Worm (Caenorhabditis elegans): Measurements from ENCODE around the gene C56E10.3.

Gene C56E10.3

ce11 chrX:6631437-6631836 lies 14.0 kb upstream of the C56E10.3 start, which contains the start of gene aexr-2:
TSS of gene aexr-2 (minus strand) at chrX:6631537.
- TF ChIP-seq egl-13 (tag; optimal IDR thresholded peaks at IDR 0.05) (no peak), hpl-2 (GFP tag; optimal IDR thresholded peaks at IDR 0.05) (no peak), sptf-1 (tag; optimal IDR thresholded peaks at IDR 0.05) (no peak), zag-1 (tag; optimal IDR thresholded peaks at IDR 0.05) (no peak), aly-2 (tag; optimal IDR thresholded peaks at IDR 0.05) (no peak)

DNA sequence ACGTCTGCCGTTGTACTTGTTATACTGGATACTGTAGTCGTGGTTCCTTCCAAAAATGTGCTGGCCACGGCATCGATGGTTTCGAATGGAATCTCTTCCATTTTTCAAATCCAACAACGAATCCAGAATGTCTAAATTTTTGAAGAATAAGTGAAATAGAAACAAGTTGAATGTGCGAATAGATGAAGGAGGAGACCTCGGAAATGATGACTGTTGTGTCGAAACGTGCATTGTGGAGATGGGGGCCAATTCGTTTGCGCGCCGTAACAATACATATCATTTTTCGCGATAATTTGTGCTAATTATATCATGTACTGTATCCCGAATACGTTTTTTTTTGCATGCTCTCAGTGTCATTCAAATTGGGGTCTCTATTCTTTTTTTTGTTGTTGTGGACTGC lies 10.3 kb upstream of the C56E10.3 start, which contains the start of gene aexr-1:
TSS of gene aexr-1 (minus strand) at position 101 of the 400 bp plus-strand sequence.
- TF ChIP-seq aly-2 (tag; optimal IDR thresholded peaks at IDR 0.05) (no peak), mab-9 (GFP tag; IDR thresholded peaks at IDR 0.05) (no peak), ceh-88 (GFP tag; IDR thresholded peaks at IDR 0.05) (no peak), nhr-19 (GFP tag; conservative IDR thresholded peaks at IDR 0.05) (no peak), egl-13 (tag; optimal IDR thresholded peaks at IDR 0.05) (no peak), sox-4 (tag; optimal IDR thresholded peaks at IDR 0.05) (no peak), swsn-7 (tag; optimal IDR thresholded peaks at IDR 0.05) (no peak), alr-1 (tag; optimal IDR thresholded peaks at IDR 0.05; ENCODE audit: borderline replicate concordance) (no peak), efl-3 (GFP tag; optimal IDR thresholded peaks at IDR 0.05) (no peak), zip-4 (GFP tag; optimal IDR thresholded peaks at IDR 0.05) (no peak), grh-1 (GFP tag; IDR thresholded peaks at IDR 0.05) (no peak), C16A3.4 (tag; optimal IDR thresholded peaks at IDR 0.05) (no peak), lin-14 (GFP tag; optimal IDR thresholded peaks at IDR 0.05) (no peak)

DNA sequence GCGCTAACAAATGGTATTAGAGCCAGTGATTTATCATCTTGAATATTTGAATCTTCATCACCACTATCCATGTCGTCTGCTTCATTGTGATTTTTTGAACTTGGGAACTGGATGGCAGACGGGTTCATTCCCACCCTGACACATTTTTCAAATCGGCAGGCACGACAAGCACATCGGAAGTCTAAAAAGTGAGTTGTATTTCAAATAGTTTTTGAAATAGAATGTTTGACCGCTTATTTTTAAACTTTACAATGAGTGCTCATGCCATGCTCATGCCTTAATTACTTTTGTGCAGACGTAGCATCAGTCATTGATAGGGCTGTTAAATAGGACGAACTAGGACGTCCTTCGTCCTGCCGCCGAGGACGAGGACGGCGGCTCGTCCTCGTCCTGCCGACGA lies 7.5 kb upstream of the C56E10.3 start:
- TF ChIP-seq fkh-8 (tag; optimal IDR thresholded peaks at IDR 0.05) (no peak), fkh-4 (tag; optimal IDR thresholded peaks at IDR 0.05; ENCODE audit: borderline replicate concordance) (no peak), F16B12.6 (tag; optimal IDR thresholded peaks at IDR 0.05) (no peak), mep-1 (tag; optimal IDR thresholded peaks at IDR 0.05) (no peak), unc-30 (tag; optimal IDR thresholded peaks at IDR 0.05) (no peak), mab-9 (GFP tag; IDR thresholded peaks at IDR 0.05) (no peak), ceh-90 (tag; optimal IDR thresholded peaks at IDR 0.05) (no peak), aha-1 (tag; optimal IDR thresholded peaks at IDR 0.05) (no peak), fos-1 (tag; optimal IDR thresholded peaks at IDR 0.05) (no peak), ces-1 (GFP tag; optimal IDR thresholded peaks at IDR 0.05) (no peak), unc-98 (GFP tag; IDR thresholded peaks at IDR 0.05) (no peak), ztf-4 (tag; optimal IDR thresholded peaks at IDR 0.05) (no peak), nhr-11 (tag; optimal IDR thresholded peaks at IDR 0.05) (no peak), irx-1 (tag; optimal IDR thresholded peaks at IDR 0.05) (no peak), elt-2 (tag; optimal IDR thresholded peaks at IDR 0.05) (no peak), tbx-2 (tag; optimal IDR thresholded peaks at IDR 0.05) (no peak), alr-1 (tag; optimal IDR thresholded peaks at IDR 0.05; ENCODE audit: borderline replicate concordance) (no peak), lin-35 (GFP tag; optimal IDR thresholded peaks at IDR 0.05) (no peak), nhr-20 (tag; optimal IDR thresholded peaks at IDR 0.05) (no peak)

DNA sequence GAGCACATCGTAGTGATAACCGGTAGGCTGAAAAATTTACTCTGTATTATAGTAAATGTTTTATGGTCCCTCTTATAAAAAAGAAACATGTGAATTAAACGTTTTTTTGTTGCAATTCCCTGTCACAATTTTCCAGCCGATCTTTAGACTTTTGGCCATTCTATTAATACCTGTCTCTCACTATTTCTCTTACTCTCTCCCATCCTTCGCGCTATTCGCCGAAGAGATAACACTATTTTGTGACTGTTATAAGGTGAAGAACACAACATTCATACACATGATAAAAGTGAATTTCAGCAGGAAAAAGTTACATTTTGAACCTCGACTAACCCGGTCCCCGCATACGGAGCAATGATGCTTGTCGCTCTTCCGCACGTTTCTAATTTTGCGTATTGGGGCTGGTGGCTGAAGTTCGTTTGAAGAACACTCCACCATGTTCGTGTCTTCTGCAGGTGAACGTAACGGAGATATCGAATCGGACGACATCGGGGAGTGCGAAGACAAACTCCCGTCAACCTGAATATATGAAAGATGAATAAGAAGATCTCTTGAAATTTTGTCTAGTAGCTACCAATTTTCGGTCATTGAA lies 6.4 kb upstream of the C56E10.3 start:
- TF ChIP-seq aly-2 (tag; optimal IDR thresholded peaks at IDR 0.05) (no peak), nhr-19 (GFP tag; conservative IDR thresholded peaks at IDR 0.05) (peak; percentile 34; the same call in 1 of the 2 replicates), lsy-2 (tag; optimal IDR thresholded peaks at IDR 0.05) (peak in 1 of 2 experiments; percentile 4), nhr-71 (tag; optimal IDR thresholded peaks at IDR 0.05) (peak; percentile 50), tbx-2 (tag; optimal IDR thresholded peaks at IDR 0.05) (peak; percentile 17), elt-3 (tag; optimal IDR thresholded peaks at IDR 0.05) (peak in 2 of 6 experiments; percentile 35 to 80), nhr-90 (tag; optimal IDR thresholded peaks at IDR 0.05; ENCODE audit: poor library complexity) (peak; percentile 31), snu-23 (GFP tag; optimal IDR thresholded peaks at IDR 0.05) (peak; percentile 50), fkh-10 (GFP tag; optimal IDR thresholded peaks at IDR 0.05) (no peak), lin-35 (GFP tag; optimal IDR thresholded peaks at IDR 0.05) (peak in 1 of 2 experiments; percentile 52), ztf-11 (tag; optimal IDR thresholded peaks at IDR 0.05) (no peak), pqm-1 (tag; optimal IDR thresholded peaks at IDR 0.05) (no peak), xbp-1 (tag; optimal IDR thresholded peaks at IDR 0.05) (no peak), nhr-237 (tag; optimal IDR thresholded peaks at IDR 0.05) (no peak), mdl-1 (tag; optimal IDR thresholded peaks at IDR 0.05) (no peak), lin-14 (GFP tag; optimal IDR thresholded peaks at IDR 0.05) (peak; percentile 56), elt-2 (tag; optimal IDR thresholded peaks at IDR 0.05) (peak; percentile 50), nhr-85 (tag) (peak; percentile 82), ets-5 (GFP tag; IDR thresholded peaks at IDR 0.05) (no peak), nhr-20 (tag; optimal IDR thresholded peaks at IDR 0.05) (peak; percentile 71), blmp-1 (tag; optimal IDR thresholded peaks at IDR 0.05) (peak; percentile 73), C04F5.9 (tag; optimal IDR thresholded peaks at IDR 0.05) (no peak)
